Fruit fly (Drosophila melanogaster): ENCODE measurements around the gene CG14238.

CG14238 gene

DNA sequence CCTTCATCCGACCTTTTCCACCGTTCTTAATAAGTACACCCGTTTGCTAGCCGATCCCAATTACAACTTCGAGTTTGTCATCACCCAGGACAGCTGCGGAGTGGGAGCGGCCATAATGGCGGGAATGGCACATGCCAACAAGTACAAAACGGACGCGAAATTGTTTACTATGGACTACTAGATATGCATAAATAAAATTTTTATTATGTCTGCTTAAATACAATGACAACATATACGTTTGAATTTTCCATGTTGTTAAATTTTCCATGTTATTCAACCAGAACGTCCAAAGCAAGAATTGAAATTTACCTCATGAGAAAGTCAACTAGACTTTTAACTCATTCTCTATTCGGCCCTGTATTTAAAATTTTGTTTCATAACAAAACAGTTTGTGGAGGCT, 7.7 kb upstream of the CG14238 start, which contains the start of gene Hex-t2:
Hex-t2 (plus strand) TSS at position 301 of the 400 bp plus-strand sequence.
- no peak for TF ChIP-seq foxo (GFP tag; optimal IDR thresholded peaks at IDR 0.05)
- TF ChIP-seq Hr78 (GFP tag; optimal IDR thresholded peaks at IDR 0.05), result no peak
- no peak for TF ChIP-seq fru (GFP tag; optimal IDR thresholded peaks at IDR 0.05)
- no peak for TF ChIP-seq ey (GFP tag; optimal IDR thresholded peaks at IDR 0.05)
- no peak for TF ChIP-seq Myc (optimal IDR thresholded peaks at IDR 0.05)
- no peak for TF ChIP-seq br (GFP tag; optimal IDR thresholded peaks at IDR 0.05)
- TF ChIP-seq N (GFP tag; optimal IDR thresholded peaks at IDR 0.05), result no peak
- no peak for TF ChIP-seq dl (GFP tag; optimal IDR thresholded peaks at IDR 0.05; ENCODE audit: insufficient read depth in 1 of 2, partially characterized antibody in 2 of 2)
- TF ChIP-seq usp (GFP tag; optimal IDR thresholded peaks at IDR 0.05), result no peak
- TF ChIP-seq woc (GFP tag; optimal IDR thresholded peaks at IDR 0.05), result no peak
- no peak for TF ChIP-seq Dfd (GFP tag; optimal IDR thresholded peaks at IDR 0.05)
- TF ChIP-seq GATAd (GFP tag; optimal IDR thresholded peaks at IDR 0.05), result no peak
- TF ChIP-seq brk (GFP tag; optimal IDR thresholded peaks at IDR 0.05), result no peak
- TF ChIP-seq rgr (GFP tag; optimal IDR thresholded peaks at IDR 0.05), result no peak
- no peak for TF ChIP-seq Mio (GFP tag; optimal IDR thresholded peaks at IDR 0.05)
- no peak for TF ChIP-seq lola (GFP tag; optimal IDR thresholded peaks at IDR 0.05)
- TF ChIP-seq pan (optimal IDR thresholded peaks at IDR 0.05), result no peak

dm6 chr3R:26452345-26452744, 5.7 kb upstream of the CG14238 start, which contains the start of gene CG5447:
CG5447 (plus strand) TSS chr3R:26452534.
- TF ChIP-seq Myc (optimal IDR thresholded peaks at IDR 0.05), result peak; percentile 10
- no peak for TF ChIP-seq br (GFP tag; optimal IDR thresholded peaks at IDR 0.05)

DNA sequence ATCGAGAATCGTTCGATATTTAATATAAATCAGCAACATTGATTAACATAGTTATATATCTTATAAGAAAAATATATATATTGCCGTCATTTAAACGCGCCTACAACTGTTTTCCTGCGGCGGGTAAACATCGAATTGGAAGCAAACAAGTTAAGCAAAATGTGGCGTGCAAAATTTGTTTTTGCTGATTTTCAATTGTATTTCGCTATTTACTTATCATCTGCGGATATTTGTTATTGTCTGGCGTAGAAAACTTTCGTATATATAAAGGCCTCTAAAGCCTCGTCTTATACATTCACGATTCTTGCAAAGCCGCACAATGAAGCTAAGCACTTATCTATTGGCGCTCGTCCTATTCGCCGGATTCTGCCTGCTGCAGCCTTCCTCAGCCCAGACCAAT, 3.6 kb upstream of the CG14238 start, which contains the start of gene CG43117:
CG43117 (plus strand) TSS at position 301 of the 400 bp plus-strand sequence.
- TF ChIP-seq Abd-B (GFP tag; optimal IDR thresholded peaks at IDR 0.05) (no peak), CrebA (GFP tag; optimal IDR thresholded peaks at IDR 0.05; ENCODE audit: borderline replicate concordance) (no peak), lola (GFP tag; optimal IDR thresholded peaks at IDR 0.05) (no peak), N (GFP tag; optimal IDR thresholded peaks at IDR 0.05) (no peak), sage (GFP tag; optimal IDR thresholded peaks at IDR 0.05) (no peak), dmrt93B (GFP tag; optimal IDR thresholded peaks at IDR 0.05) (no peak), GATAd (GFP tag; optimal IDR thresholded peaks at IDR 0.05) (no peak), foxo (GFP tag; optimal IDR thresholded peaks at IDR 0.05) (no peak), Hr83 (GFP tag; optimal IDR thresholded peaks at IDR 0.05; ENCODE audit: poor library complexity, severe bottlenecking) (no peak), Rel (GFP tag; optimal IDR thresholded peaks at IDR 0.05) (no peak), Rel (tag; optimal IDR thresholded peaks at IDR 0.05) (no peak), Sp1 (GFP tag; optimal IDR thresholded peaks at IDR 0.05) (no peak), woc (GFP tag; optimal IDR thresholded peaks at IDR 0.05) (no peak), dsf (GFP tag; optimal IDR thresholded peaks at IDR 0.05; ENCODE audit: borderline replicate concordance) (no peak), Vsx2 (GFP tag; optimal IDR thresholded peaks at IDR 0.05; ENCODE audit: partially characterized antibody) (no peak), h (GFP tag; optimal IDR thresholded peaks at IDR 0.05) (no peak), Dif (GFP tag; optimal IDR thresholded peaks at IDR 0.05; ENCODE audit: partially characterized antibody) (no peak)

dm6 chr3R:26455838-26456237, 2.2 kb upstream of the CG14238 start, which contains the start of gene Pdf:
Pdf (minus strand) TSS chr3R:26456141.
- TF ChIP-seq Abd-B (GFP tag; optimal IDR thresholded peaks at IDR 0.05) (no peak), dl (GFP tag; optimal IDR thresholded peaks at IDR 0.05; ENCODE audit: insufficient read depth in 1 of 2, partially characterized antibody in 2 of 2) (no peak), Dfd (GFP tag; optimal IDR thresholded peaks at IDR 0.05) (no peak), tai (GFP tag; optimal IDR thresholded peaks at IDR 0.05) (no peak), GATAd (GFP tag; optimal IDR thresholded peaks at IDR 0.05) (no peak), CrebA (GFP tag; optimal IDR thresholded peaks at IDR 0.05; ENCODE audit: borderline replicate concordance) (no peak), Hnf4 (GFP tag; optimal IDR thresholded peaks at IDR 0.05) (no peak), dsf (GFP tag; optimal IDR thresholded peaks at IDR 0.05; ENCODE audit: borderline replicate concordance) (no peak), OdsH (GFP tag; optimal IDR thresholded peaks at IDR 0.05) (no peak), HLH106 (tag; optimal IDR thresholded peaks at IDR 0.05) (no peak), Myc (optimal IDR thresholded peaks at IDR 0.05) (no peak), rgr (GFP tag; optimal IDR thresholded peaks at IDR 0.05) (no peak), jim (GFP tag; optimal IDR thresholded peaks at IDR 0.05) (no peak), sage (GFP tag; optimal IDR thresholded peaks at IDR 0.05) (no peak), h (GFP tag; optimal IDR thresholded peaks at IDR 0.05) (no peak), ey (GFP tag; optimal IDR thresholded peaks at IDR 0.05) (no peak)

Data from whole organism, wandering third instar larva.